Worm (Caenorhabditis elegans) whole organism, young adult: ENCODE measurements around the gene B0238.15.
"Not testable (repeated sequence)": the region's sequence is repeated elsewhere in the genome, so short reads cannot be mapped to it uniquely, and the experiment has no call there.

Experiments
- B0336.3 ChIP-seq: fragments of 200-800 bp; sonication (Bioruptor generic); IDR thresholded peaks from 2 replicates; pipeline ENCODE4 v1.3.6; 2022; ENCODE audit warnings: missing genetic modification characterization, missing compliant biosample characterization
- F37B4.10 ChIP-seq: fragments of 200-800 bp; sonication (Bioruptor generic); IDR thresholded peaks from 2 replicates; pipeline ENCODE4 v1.3.6; 2022; ENCODE audit warnings: missing genetic modification characterization, missing compliant biosample characterization
- T07F8.4 ChIP-seq: sonication (generic microtip); optimal IDR thresholded peaks from 2 replicates; lab custom pipeline; 2016; ENCODE audit warnings: mild to moderate bottlenecking, missing genetic modification characterization, moderate library complexity, missing compliant biosample characterization
- Y79H2A.3 ChIP-seq: fragments of 200-800 bp; sonication (Bioruptor generic); conservative IDR thresholded peaks from 2 replicates; pipeline ENCODE4 v1.3.6; 2022; ENCODE audit warnings: missing genetic modification reagents, missing genetic modification characterization, missing compliant biosample characterization
- atf-7 ChIP-seq: sonication (generic microtip); optimal IDR thresholded peaks from 2 replicates; lab custom pipeline; 2017; ENCODE audit warnings: mild to moderate bottlenecking, missing genetic modification characterization, missing compliant biosample characterization
- attf-6 ChIP-seq: fragments of 200-800 bp; sonication (Bioruptor generic); IDR thresholded peaks from 2 replicates; pipeline ENCODE4 v1.3.6; 2022; ENCODE audit warnings: missing genetic modification reagents, missing genetic modification characterization, missing compliant biosample characterization
- bed-2 ChIP-seq: fragments of 200-800 bp; sonication (Bioruptor generic); IDR thresholded peaks from 2 replicates; pipeline ENCODE4 v1.3.6; 2022; ENCODE audit warnings: missing genetic modification reagents, missing genetic modification characterization, missing compliant biosample characterization
- cebp-1 ChIP-seq, 2 experiments: fragments of 200-800 bp in 1 of 2; sonication (Bioruptor generic) in 1 of 2; sonication (generic microtip) in 1 of 2; IDR thresholded peaks in 1 of 2; optimal IDR thresholded peaks in 1 of 2; 2 replicates each; pipeline versions ENCODE4 v1.3.6 to Lab custom; 2017 to 2022; ENCODE audit warnings: missing compliant biosample characterization in 2 of 2, missing genetic modification characterization in 2 of 2, mild to moderate bottlenecking in 1 of 2, missing genetic modification reagents in 1 of 2, moderate library complexity in 1 of 2
- dpl-1 ChIP-seq: fragments of 150-350 bp; optimal IDR thresholded peaks from 2 replicates; lab custom pipeline; 2014; ENCODE audit warnings: missing biosample characterization, missing genetic modification reagents, missing genetic modification characterization
- fkh-3 ChIP-seq: sonication (generic microtip); optimal IDR thresholded peaks from 2 replicates; lab custom pipeline; 2016; ENCODE audit warnings: mild to moderate bottlenecking, missing genetic modification characterization, missing compliant biosample characterization
- madf-3 ChIP-seq: fragments of 200-800 bp; sonication (Bioruptor generic); IDR thresholded peaks from 2 replicates; pipeline ENCODE4 v1.3.6; 2022; ENCODE audit warnings: missing genetic modification reagents, missing genetic modification characterization, missing compliant biosample characterization
- nhr-27 ChIP-seq: fragments of 200-800 bp; sonication (Bioruptor generic); optimal IDR thresholded peaks from 2 replicates; lab custom pipeline; 2018; ENCODE audit warnings: mild to moderate bottlenecking, missing genetic modification characterization, moderate library complexity, missing compliant biosample characterization

DNA sequence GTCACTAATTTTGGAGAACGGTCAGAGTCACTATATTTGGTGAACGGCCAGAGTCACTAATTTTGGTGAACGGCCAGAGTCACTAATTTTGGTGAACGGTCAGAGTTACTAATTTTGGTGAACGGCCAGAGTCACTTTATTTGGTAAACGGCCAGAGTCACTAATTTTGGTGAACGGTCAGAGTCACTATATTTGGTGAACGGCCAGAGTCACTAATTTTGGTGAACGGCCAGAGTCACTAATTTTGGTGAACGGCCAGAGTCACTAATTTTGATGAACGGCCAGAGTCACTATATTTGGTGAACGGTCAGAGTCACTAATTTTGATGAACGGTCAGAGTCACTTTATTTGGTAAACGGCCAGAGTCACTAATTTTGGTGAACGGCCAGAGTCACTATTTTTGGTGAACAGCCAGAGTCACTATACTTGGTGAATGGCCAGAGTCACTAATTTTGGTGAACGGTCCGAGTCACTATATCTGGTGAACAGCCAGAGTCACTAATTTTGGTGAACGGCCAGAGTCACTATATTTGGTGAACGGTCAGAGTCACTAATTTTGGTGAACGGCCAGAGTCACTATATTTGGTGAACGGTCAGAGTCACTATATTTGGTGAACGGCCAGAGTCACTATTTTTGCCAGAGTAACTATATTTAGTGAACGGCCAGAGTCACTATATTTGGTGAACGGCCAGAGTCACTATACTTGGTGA, 44.4 kb downstream of the B0238.15 start:
- TF ChIP-seq nhr-27 (tag; lab: Kevin White, UChicago) (peak; percentile 51), fkh-3 (tag; lab: Kevin White, UChicago) (peak; percentile 57)
- not testable (repeated sequence) for TF ChIP-seq F37B4.10; madf-3 (GFP tag; lab: Robert Waterston, UW); B0336.3 (GFP tag; lab: Robert Waterston, UW); attf-6 (GFP tag; lab: Robert Waterston, UW); Y79H2A.3 (GFP tag; lab: Robert Waterston, UW); atf-7 (tag; lab: Kevin White, UChicago); dpl-1 (GFP tag; lab: Kevin White, UChicago); cebp-1 (GFP tag; IDR thresholded peaks at IDR 0.05; lab: Robert Waterston, UW); cebp-1 (tag; optimal IDR thresholded peaks at IDR 0.05; lab: Kevin White, UChicago); bed-2 (GFP tag; lab: Robert Waterston, UW); T07F8.4 (tag; lab: Kevin White, UChicago)
